Fruit fly (Drosophila melanogaster) whole organism, adult: ENCODE measurements around the gene CG5196.

ENCODE experiments used
- CG14711 ChIP-seq: fragments of 200-800 bp; sonication (Bioruptor generic); optimal IDR thresholded peaks from 2 replicates; lab custom pipeline; 2018; ENCODE audit warnings: missing biosample characterization, mild to moderate bottlenecking, missing genetic modification characterization, moderate library complexity
- CG1620 ChIP-seq: fragments of 200-800 bp; sonication (Bioruptor generic); optimal IDR thresholded peaks from 2 replicates; lab custom pipeline; 2016; ENCODE audit warnings: missing biosample characterization, missing genetic modification characterization
- CG5204 ChIP-seq: fragments of 200-800 bp; sonication (Bioruptor generic); optimal IDR thresholded peaks from 2 replicates; lab custom pipeline; 2016; ENCODE audit warnings: missing biosample characterization, missing genetic modification characterization
- CG7045 ChIP-seq: fragments of 200-800 bp; sonication (Bioruptor generic); optimal IDR thresholded peaks from 2 replicates; lab custom pipeline; 2017; ENCODE audit warnings: missing biosample characterization, mild to moderate bottlenecking, missing genetic modification characterization
- CG7101 ChIP-seq: fragments of 200-800 bp; sonication (Bioruptor generic); optimal IDR thresholded peaks from 2 replicates; lab custom pipeline; 2018; ENCODE audit warnings: missing biosample characterization, mild to moderate bottlenecking, missing genetic modification characterization, moderate library complexity
- Crg-1 ChIP-seq: fragments of 200-800 bp; sonication (Bioruptor generic); optimal IDR thresholded peaks from 2 replicates; lab custom pipeline; 2016; ENCODE audit warnings: missing biosample characterization, missing genetic modification characterization
- Hr96 ChIP-seq: fragments of 200-800 bp; sonication (Bioruptor generic); optimal IDR thresholded peaks from 2 replicates; lab custom pipeline; 2016; ENCODE audit warnings: missing biosample characterization, missing genetic modification characterization
- Mnt ChIP-seq: fragments of 200-800 bp; sonication (Bioruptor generic); optimal IDR thresholded peaks from 2 replicates; lab custom pipeline; 2016; ENCODE audit warnings: missing biosample characterization, mild to moderate bottlenecking, missing genetic modification characterization
- bab1 ChIP-seq: fragments of 200-800 bp; sonication (Bioruptor generic); optimal IDR thresholded peaks from 3 replicates; lab custom pipeline; 2019; ENCODE audit warnings: missing biosample characterization, mild to moderate bottlenecking, missing genetic modification characterization, moderate library complexity
- kay ChIP-seq: fragments of 200-800 bp; sonication (Bioruptor generic); peaks from one replicate; lab custom pipeline; 2016; ENCODE audit warnings: missing biosample characterization, missing genetic modification characterization, borderline replicate concordance

DNA sequence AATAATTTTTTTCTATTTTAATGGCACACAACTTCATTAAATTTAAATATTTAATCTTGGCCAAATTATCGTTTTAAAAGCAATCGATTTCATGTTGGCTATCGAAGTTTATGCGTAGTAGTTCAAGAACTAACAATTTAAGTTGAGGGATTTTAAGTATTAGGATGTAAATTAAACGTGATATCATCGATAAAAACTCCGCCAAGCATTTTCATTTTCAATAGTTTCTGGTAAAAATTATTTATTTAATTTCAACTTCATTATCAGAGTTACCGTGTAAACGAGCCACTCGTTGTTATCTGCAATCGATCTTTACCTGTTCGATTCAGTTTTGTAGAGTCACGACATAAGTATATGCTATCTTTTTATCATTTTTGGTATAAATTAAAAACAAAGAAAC, 5.2 kb upstream of the CG5196 start:
- TF ChIP-seq Mnt (peak; percentile 91), Crg-1 (GFP tag; lab: Kevin White, UChicago) (peak; percentile 85), kay (peak; percentile 99), CG5204 (peak; percentile 96), CG1620 (GFP tag; lab: Kevin White, UChicago) (peak; percentile 86), CG7045 (GFP tag; lab: Kevin White, UChicago) (peak; percentile 100), bab1 (GFP tag; lab: Kevin White, UChicago) (peak; percentile 98), Hr96 (GFP tag; lab: Kevin White, UChicago) (peak; percentile 96), CG7101 (tag; lab: Kevin White, UChicago) (peak; percentile 99), CG14711 (tag; lab: Kevin White, UChicago) (peak; percentile 96)
